Worm (Caenorhabditis elegans) whole organism, young adult: ENCODE results near the gene dhs-20.

Experiments used
- B0019.2 ChIP-seq: fragments of 200-800 bp; sonication (Bioruptor generic); conservative IDR thresholded peaks from 2 replicates; pipeline ENCODE4 v1.3.6; 2022; ENCODE audit warnings: missing genetic modification reagents, missing genetic modification characterization, missing compliant biosample characterization
- B0035.1 ChIP-seq: sonication (generic microtip); optimal IDR thresholded peaks from 2 replicates; lab custom pipeline; 2016; ENCODE audit warnings: missing genetic modification characterization, mild to moderate bottlenecking, missing compliant biosample characterization, missing genotype, missing genetic modification reagents
- B0261.1 ChIP-seq: sonication (generic microtip); optimal IDR thresholded peaks from 2 replicates; lab custom pipeline; 2016; ENCODE audit warnings: mild to moderate bottlenecking, missing genetic modification characterization, moderate library complexity, missing compliant biosample characterization
- C06A6.2 ChIP-seq: fragments of 200-800 bp; sonication (Bioruptor generic); conservative IDR thresholded peaks from 2 replicates; pipeline ENCODE4 v1.3.6; 2022; ENCODE audit warnings: missing genetic modification characterization, missing compliant biosample characterization
- F22D6.2 ChIP-seq: sonication (generic microtip); optimal IDR thresholded peaks from 2 replicates; lab custom pipeline; 2016; ENCODE audit warnings: mild to moderate bottlenecking, missing genetic modification characterization, missing compliant biosample characterization
- F49E8.2 ChIP-seq: sonication (generic microtip); optimal IDR thresholded peaks from 3 replicates; lab custom pipeline; 2017; ENCODE audit warnings: missing genetic modification characterization, mild to moderate bottlenecking, missing compliant biosample characterization, antibody characterized with exemption, moderate library complexity; ENCODE audit not compliant: insufficient read depth
- F52B5.7 ChIP-seq: sonication (generic microtip); optimal IDR thresholded peaks from 2 replicates; lab custom pipeline; 2016; ENCODE audit warnings: mild to moderate bottlenecking, missing genetic modification characterization, missing compliant biosample characterization
- Y53G8AR.9 ChIP-seq: fragments of 200-800 bp; sonication (Bioruptor generic); conservative IDR thresholded peaks from 2 replicates; pipeline ENCODE4 v1.3.6; 2022; ENCODE audit warnings: missing genetic modification reagents, missing genetic modification characterization, missing compliant biosample characterization
- Y79H2A.3 ChIP-seq: fragments of 200-800 bp; sonication (Bioruptor generic); conservative IDR thresholded peaks from 2 replicates; pipeline ENCODE4 v1.3.6; 2022; ENCODE audit warnings: missing genetic modification reagents, missing genetic modification characterization, missing compliant biosample characterization
- ZK185.1 ChIP-seq: sonication (generic microtip); optimal IDR thresholded peaks from 2 replicates; lab custom pipeline; 2016; ENCODE audit warnings: mild to moderate bottlenecking, missing genetic modification characterization, missing compliant biosample characterization; ENCODE audit not compliant: poor library complexity, severe bottlenecking
- akir-1 ChIP-seq: fragments of 200-800 bp; sonication (Bioruptor generic); optimal IDR thresholded peaks from 2 replicates; lab custom pipeline; 2018; ENCODE audit warnings: mild to moderate bottlenecking, missing genetic modification characterization, moderate library complexity, missing compliant biosample characterization
- attf-5 ChIP-seq: fragments of 200-800 bp; sonication (Bioruptor generic); optimal IDR thresholded peaks from 2 replicates; lab custom pipeline; 2018; ENCODE audit warnings: mild to moderate bottlenecking, missing genetic modification characterization, missing compliant biosample characterization
- bed-1 ChIP-seq: fragments of 200-800 bp; sonication (Bioruptor generic); IDR thresholded peaks from 2 replicates; pipeline ENCODE4 v1.3.6; 2022; ENCODE audit warnings: missing genetic modification reagents, missing genetic modification characterization, missing compliant biosample characterization
- ccch-3 ChIP-seq: fragments of 200-800 bp; sonication (Bioruptor generic); optimal IDR thresholded peaks from 2 replicates; lab custom pipeline; 2018; ENCODE audit warnings: mild to moderate bottlenecking, missing genetic modification characterization, missing compliant biosample characterization
- cebp-2 ChIP-seq: fragments of 200-800 bp; sonication (Bioruptor generic); IDR thresholded peaks from 2 replicates; pipeline ENCODE4 v1.3.6; 2022; ENCODE audit warnings: missing genetic modification characterization, missing compliant biosample characterization
- ceh-27 ChIP-seq: fragments of 200-800 bp; sonication (Bioruptor generic); optimal IDR thresholded peaks from 2 replicates; lab custom pipeline; 2018; ENCODE audit warnings: mild to moderate bottlenecking, missing genetic modification characterization, moderate library complexity, missing compliant biosample characterization
- ceh-58 ChIP-seq: fragments of 200-800 bp; sonication (Bioruptor generic); IDR thresholded peaks from 2 replicates; pipeline ENCODE4 v1.3.6; 2022; ENCODE audit warnings: missing genetic modification characterization, missing compliant biosample characterization
- ceh-91 ChIP-seq: fragments of 200-800 bp; sonication (Bioruptor generic); IDR thresholded peaks from 2 replicates; pipeline ENCODE4 v1.3.6; 2022; ENCODE audit warnings: missing genetic modification reagents, missing genetic modification characterization, missing compliant biosample characterization
- dpl-1 ChIP-seq: fragments of 150-350 bp; optimal IDR thresholded peaks from 2 replicates; lab custom pipeline; 2014; ENCODE audit warnings: missing biosample characterization, missing genetic modification reagents, missing genetic modification characterization
- efl-1 ChIP-seq: fragments of 150-350 bp; optimal IDR thresholded peaks from 2 replicates; lab custom pipeline; 2014; ENCODE audit warnings: missing biosample characterization, missing genetic modification reagents, missing genetic modification characterization
- egrh-3 ChIP-seq: fragments of 200-800 bp; sonication (Bioruptor generic); IDR thresholded peaks from 2 replicates; pipeline ENCODE4 v1.3.6; 2022; ENCODE audit warnings: missing genetic modification reagents, missing genetic modification characterization, missing compliant biosample characterization
- ets-4 ChIP-seq: fragments of 200-800 bp; sonication (Bioruptor generic); optimal IDR thresholded peaks from 2 replicates; lab custom pipeline; 2018; ENCODE audit warnings: mild to moderate bottlenecking, missing genetic modification characterization, missing compliant biosample characterization
- gei-17 ChIP-seq: fragments of 200-800 bp; sonication (Bioruptor generic); optimal IDR thresholded peaks from 2 replicates; lab custom pipeline; 2018; ENCODE audit warnings: mild to moderate bottlenecking, missing genetic modification characterization, missing compliant biosample characterization
- hlh-12 ChIP-seq: sonication (generic microtip); optimal IDR thresholded peaks from 2 replicates; lab custom pipeline; 2016; ENCODE audit warnings: missing genetic modification characterization, missing compliant biosample characterization
- hmg-20 ChIP-seq: fragments of 200-800 bp; sonication (Bioruptor generic); IDR thresholded peaks from 2 replicates; pipeline ENCODE4 v1.3.6; 2022; ENCODE audit warnings: missing genetic modification reagents, missing genetic modification characterization, missing compliant biosample characterization
- hsf-1 ChIP-seq: fragments of 200-800 bp; sonication (Bioruptor generic); IDR thresholded peaks from 2 replicates; pipeline ENCODE4 v1.3.6; 2022; ENCODE audit warnings: missing genetic modification reagents, missing genetic modification characterization, missing compliant biosample characterization
- lag-1 ChIP-seq: fragments of 200-800 bp; sonication (Bioruptor generic); IDR thresholded peaks from 2 replicates; pipeline ENCODE4 v1.3.6; 2022; ENCODE audit warnings: missing genetic modification reagents, missing genetic modification characterization, missing compliant biosample characterization
- let-526 ChIP-seq: fragments of 200-800 bp; sonication (Bioruptor generic); IDR thresholded peaks from 2 replicates; pipeline ENCODE4 v1.3.6; 2022; ENCODE audit warnings: missing genetic modification reagents, missing genetic modification characterization, missing compliant biosample characterization
- let-607 ChIP-seq, 2 experiments: fragments of 200-800 bp in 1 of 2; sonication (Bioruptor generic) in 1 of 2; sonication (generic microtip) in 1 of 2; optimal IDR thresholded peaks; 2 replicates each; lab custom pipeline; 2016 to 2018; ENCODE audit warnings: mild to moderate bottlenecking in 2 of 2, missing compliant biosample characterization in 2 of 2, missing genetic modification characterization in 2 of 2, moderate library complexity in 2 of 2, missing genotype in 1 of 2
- lin-35 ChIP-seq, 3 experiments: fragments of 150-350 bp in 2 of 3; sonication (generic microtip) in 1 of 3; optimal IDR thresholded peaks; 2 replicates each; lab custom pipeline; 2014 to 2018; ENCODE audit warnings: missing biosample characterization in 3 of 3, missing genetic modification characterization in 3 of 3, missing genetic modification reagents in 3 of 3
- lin-40 ChIP-seq: sonication (generic microtip); optimal IDR thresholded peaks from 2 replicates; lab custom pipeline; 2016; ENCODE audit warnings: missing genetic modification characterization, mild to moderate bottlenecking, missing compliant biosample characterization, missing genotype, missing genetic modification reagents
- lin-54 ChIP-seq: fragments of 200-800 bp; sonication (Bioruptor generic); optimal IDR thresholded peaks from 2 replicates; lab custom pipeline; 2018; ENCODE audit warnings: mild to moderate bottlenecking, missing genetic modification characterization, missing compliant biosample characterization
- lir-1 ChIP-seq: fragments of 200-800 bp; sonication (Bioruptor generic); conservative IDR thresholded peaks from 2 replicates; pipeline ENCODE4 v1.3.6; 2022; ENCODE audit warnings: missing genetic modification reagents, missing genetic modification characterization, missing compliant biosample characterization
- lsy-27 ChIP-seq: sonication (generic microtip); optimal IDR thresholded peaks from 2 replicates; lab custom pipeline; 2017; ENCODE audit warnings: missing genetic modification characterization, mild to moderate bottlenecking, missing compliant biosample characterization, antibody characterized with exemption, missing genotype, borderline replicate concordance; ENCODE audit not compliant: insufficient read depth
- mcd-1 ChIP-seq: fragments of 200-800 bp; sonication (Bioruptor generic); IDR thresholded peaks from 2 replicates; pipeline ENCODE4 v1.3.6; 2022; ENCODE audit warnings: missing genetic modification reagents, missing genetic modification characterization, missing compliant biosample characterization
- mes-4 ChIP-seq: sonication (generic microtip); optimal IDR thresholded peaks from 2 replicates; lab custom pipeline; 2016; ENCODE audit warnings: missing genotype, missing genetic modification characterization, missing compliant biosample characterization
- mxl-1 ChIP-seq: sonication (generic microtip); optimal IDR thresholded peaks from 2 replicates; lab custom pipeline; 2016; ENCODE audit warnings: missing genetic modification characterization, missing compliant biosample characterization
- nfya-1 ChIP-seq: sonication (generic microtip); optimal IDR thresholded peaks from 2 replicates; lab custom pipeline; 2017; ENCODE audit warnings: antibody characterized with exemption, missing compliant biosample characterization, missing genetic modification characterization, borderline replicate concordance; ENCODE audit not compliant: insufficient read depth
- repo-1 ChIP-seq: sonication (generic microtip); optimal IDR thresholded peaks from 2 replicates; lab custom pipeline; 2017; ENCODE audit warnings: mild to moderate bottlenecking, missing genetic modification characterization, missing compliant biosample characterization
- sdz-38 ChIP-seq: sonication (generic microtip); optimal IDR thresholded peaks from 2 replicates; lab custom pipeline; 2016; ENCODE audit warnings: missing genotype, missing genetic modification characterization, missing compliant biosample characterization
- somi-1 ChIP-seq: fragments of 200-800 bp; sonication (Bioruptor generic); optimal IDR thresholded peaks from 2 replicates; lab custom pipeline; 2018; ENCODE audit warnings: mild to moderate bottlenecking, missing genetic modification characterization, missing compliant biosample characterization
- tbx-9 ChIP-seq: sonication (generic microtip); optimal IDR thresholded peaks from 2 replicates; lab custom pipeline; 2016; ENCODE audit warnings: borderline replicate concordance, missing genetic modification characterization, inconsistent platforms, missing compliant biosample characterization
- unc-130 ChIP-seq: sonication (generic microtip); optimal IDR thresholded peaks from 2 replicates; lab custom pipeline; 2016; ENCODE audit warnings: missing genetic modification reagents, missing genetic modification characterization, missing compliant biosample characterization
- zfh-2 ChIP-seq: fragments of 200-800 bp; sonication (Bioruptor generic); conservative IDR thresholded peaks from 2 replicates; pipeline ENCODE4 v1.3.6; 2022; ENCODE audit warnings: missing genetic modification reagents, missing genetic modification characterization, missing compliant biosample characterization
- ztf-22 ChIP-seq: fragments of 200-800 bp; sonication (Bioruptor generic); optimal IDR thresholded peaks from 2 replicates; lab custom pipeline; 2018; ENCODE audit warnings: mild to moderate bottlenecking, missing genetic modification characterization, moderate library complexity, missing compliant biosample characterization
- ztf-25 ChIP-seq: fragments of 200-800 bp; sonication (Bioruptor generic); IDR thresholded peaks from 2 replicates; pipeline ENCODE4 v1.3.6; 2022; ENCODE audit warnings: missing genetic modification reagents, missing genetic modification characterization, missing compliant biosample characterization

Gene dhs-20

ce11 chrV:11638634-11639117 lies 34.3 kb upstream of the dhs-20 start (continued):
- TF ChIP-seq lsy-27 (no peak), ceh-58 (no peak), unc-130 (GFP tag; lab: Kevin White, UChicago) (no peak), lin-35 (GFP tag; optimal IDR thresholded peaks at IDR 0.05; lab: Kevin White, UChicago) (peak in 1 of 3 experiments; percentile 24), ccch-3 (no peak), B0019.2 (GFP tag; lab: Robert Waterston, UW) (no peak), ceh-27 (GFP tag; lab: Kevin White, UChicago) (peak; percentile 80), let-607 (tag; optimal IDR thresholded peaks at IDR 0.05; lab: Kevin White, UChicago) (no peak), akir-1 (GFP tag; lab: Kevin White, UChicago) (no peak), lin-40 (tag; lab: Kevin White, UChicago) (no peak), mxl-1 (tag; lab: Kevin White, UChicago) (no peak), ztf-25 (GFP tag; lab: Robert Waterston, UW) (no peak), mcd-1 (GFP tag; lab: Robert Waterston, UW) (peak; percentile 31; the same call in 1 of the 2 replicates), ceh-91 (no peak), lin-54 (GFP tag; lab: Kevin White, UChicago) (peak; percentile 18), bed-1 (GFP tag; lab: Robert Waterston, UW) (no peak), lag-1 (GFP tag; lab: Robert Waterston, UW) (no peak), somi-1 (GFP tag; lab: Kevin White, UChicago) (no peak), cebp-2 (GFP tag; lab: Robert Waterston, UW) (no peak), efl-1 (no peak), mes-4 (tag; lab: Kevin White, UChicago) (no peak), C06A6.2 (no peak), F22D6.2 (tag; lab: Kevin White, UChicago) (no peak), Y79H2A.3 (GFP tag; lab: Robert Waterston, UW) (no peak), hsf-1 (GFP tag; lab: Robert Waterston, UW) (no peak), F49E8.2 (tag; lab: Kevin White, UChicago) (no peak), B0035.1 (tag; lab: Kevin White, UChicago) (no peak), tbx-9 (tag; lab: Kevin White, UChicago) (no peak), hlh-12 (tag; lab: Kevin White, UChicago) (no peak), attf-5 (GFP tag; lab: Kevin White, UChicago) (peak; percentile 4), ZK185.1 (tag; lab: Kevin White, UChicago) (no peak), lir-1 (GFP tag; lab: Robert Waterston, UW) (peak; percentile 67; the same call in 1 of the 2 replicates), zfh-2 (GFP tag; lab: Robert Waterston, UW) (no peak), F52B5.7 (tag; lab: Kevin White, UChicago) (no peak), dpl-1 (GFP tag; lab: Kevin White, UChicago) (no peak), hmg-20 (no peak)

- 0 out of 2 replicates have a peak, but pooled peaks have one; percentile 1 for TF ChIP-seq zfh-2 (GFP tag; lab: Robert Waterston, UW)
- no peak for TF ChIP-seq mxl-1 (tag; lab: Kevin White, UChicago)
Measured at ce11 chrV:11637191-11637590, 32.8 kb upstream of the dhs-20 start, which contains the start of gene sipa-1. Gene sipa-1 (minus strand): TSS chrV:11637291.

- no peak for TF ChIP-seq sdz-38 (tag; lab: Kevin White, UChicago)
- no peak for TF ChIP-seq egrh-3 (GFP tag; lab: Robert Waterston, UW)
- no peak for TF ChIP-seq B0261.1 (tag; lab: Kevin White, UChicago)
- TF ChIP-seq lag-1 (GFP tag; lab: Robert Waterston, UW) = no peak
- TF ChIP-seq nfya-1 = no peak
- no peak for TF ChIP-seq ZK185.1 (tag; lab: Kevin White, UChicago)
- no peak for TF ChIP-seq gei-17 (GFP tag; lab: Kevin White, UChicago)
- no peak for TF ChIP-seq ztf-22 (GFP tag; lab: Kevin White, UChicago)
- no peak for TF ChIP-seq ets-4 (GFP tag; lab: Kevin White, UChicago)
- TF ChIP-seq repo-1 (tag; lab: Kevin White, UChicago) = no peak
- TF ChIP-seq let-526 = no peak
- TF ChIP-seq Y53G8AR.9 (GFP tag; lab: Robert Waterston, UW) = no peak
Measured at ce11 chrV:11635587-11635986, 31.2 kb upstream of the dhs-20 start.
